Worm (Caenorhabditis elegans) whole organism, L2 larva: ENCODE measurements around the gene sre-10.

Source experiments
- C34F6.9 ChIP-seq: fragments of 150-350 bp; optimal IDR thresholded peaks from 2 replicates; lab custom pipeline; 2014; ENCODE audit warnings: missing biosample characterization, missing genetic modification characterization
- F13H6.1 ChIP-seq: sonication (generic microtip); optimal IDR thresholded peaks from 2 replicates; lab custom pipeline; 2016; ENCODE audit warnings: missing genetic modification characterization, missing compliant biosample characterization
- R02D3.7 ChIP-seq: fragments of 150-350 bp; optimal IDR thresholded peaks from 2 replicates; lab custom pipeline; 2014; ENCODE audit warnings: missing biosample characterization, missing genetic modification characterization
- ZK546.5 ChIP-seq: sonication (generic microtip); optimal IDR thresholded peaks from 2 replicates; lab custom pipeline; 2017; ENCODE audit warnings: missing biosample characterization, missing genetic modification characterization
- alr-1 ChIP-seq: fragments of 150-350 bp; optimal IDR thresholded peaks from 2 replicates; lab custom pipeline; 2014; ENCODE audit warnings: missing biosample characterization, missing genetic modification characterization
- aly-2 ChIP-seq: fragments of 150-350 bp; optimal IDR thresholded peaks from 2 replicates; lab custom pipeline; 2014; ENCODE audit warnings: missing biosample characterization, missing genetic modification characterization
- blmp-1 ChIP-seq: sonication (generic microtip); optimal IDR thresholded peaks from 2 replicates; lab custom pipeline; 2017; ENCODE audit warnings: missing genetic modification characterization, mild to moderate bottlenecking, missing compliant biosample characterization, antibody characterized with exemption, moderate library complexity; ENCODE audit not compliant: insufficient read depth
- ceh-16 ChIP-seq: fragments of 150-350 bp; optimal IDR thresholded peaks from 2 replicates; lab custom pipeline; 2014; ENCODE audit warnings: missing biosample characterization, missing genetic modification characterization
- crh-2 ChIP-seq: sonication (generic microtip); optimal IDR thresholded peaks from 2 replicates; lab custom pipeline; 2017; ENCODE audit warnings: missing biosample characterization, missing genetic modification characterization
- dmd-4 ChIP-seq: sonication (generic microtip); optimal IDR thresholded peaks from 2 replicates; lab custom pipeline; 2017; ENCODE audit warnings: missing biosample characterization, missing genetic modification characterization
- egl-27 ChIP-seq: sonication (generic microtip); optimal IDR thresholded peaks from 3 replicates; lab custom pipeline; 2017; ENCODE audit warnings: missing biosample characterization, missing genetic modification reagents, missing genetic modification characterization
- elt-1 ChIP-seq: fragments of 150-350 bp; optimal IDR thresholded peaks from 2 replicates; lab custom pipeline; 2014; ENCODE audit warnings: missing biosample characterization, missing genetic modification characterization
- elt-3 ChIP-seq: sonication (generic microtip); optimal IDR thresholded peaks from 2 replicates; lab custom pipeline; 2017; ENCODE audit warnings: missing biosample characterization, missing genetic modification characterization
- fos-1 ChIP-seq: fragments of 150-350 bp; optimal IDR thresholded peaks from 2 replicates; lab custom pipeline; 2014; ENCODE audit warnings: missing biosample characterization, missing genetic modification characterization
- gmeb-1 ChIP-seq: fragments of 150-350 bp; optimal IDR thresholded peaks from 2 replicates; lab custom pipeline; 2014; ENCODE audit warnings: missing biosample characterization, missing genetic modification characterization
- lin-11 ChIP-seq: fragments of 150-350 bp; sonication (generic microtip); optimal IDR thresholded peaks from 2 replicates; lab custom pipeline; 2014; ENCODE audit warnings: missing biosample characterization, missing genetic modification characterization, inconsistent platforms, mixed read lengths
- lin-13 ChIP-seq: fragments of 150-350 bp; optimal IDR thresholded peaks from 2 replicates; lab custom pipeline; 2014; ENCODE audit warnings: missing biosample characterization, missing genetic modification reagents, missing genetic modification characterization
- lsy-2 ChIP-seq, 2 experiments: fragments of 150-350 bp in 1 of 2; sonication (generic microtip) in 1 of 2; optimal IDR thresholded peaks; 2 replicates each; lab custom pipeline; 2014 to 2017; ENCODE audit warnings: missing biosample characterization in 2 of 2, missing genetic modification characterization in 2 of 2
- mab-5 ChIP-seq: fragments of 150-350 bp; optimal IDR thresholded peaks from 2 replicates; lab custom pipeline; 2014; ENCODE audit warnings: missing biosample characterization, missing genetic modification characterization
- mdl-1 ChIP-seq, 2 experiments: fragments of 150-350 bp in 1 of 2; sonication (generic microtip) in 1 of 2; optimal IDR thresholded peaks; 2 replicates each; lab custom pipeline; 2017; ENCODE audit warnings: missing biosample characterization in 2 of 2, missing genetic modification characterization in 2 of 2
- nhr-10 ChIP-seq: sonication (generic microtip); optimal IDR thresholded peaks from 2 replicates; lab custom pipeline; 2017; ENCODE audit warnings: missing biosample characterization, missing genetic modification characterization
- nhr-11 ChIP-seq: fragments of 150-350 bp; optimal IDR thresholded peaks from 2 replicates; lab custom pipeline; 2014; ENCODE audit warnings: missing biosample characterization, missing genetic modification characterization
- nhr-12 ChIP-seq: fragments of 150-350 bp; optimal IDR thresholded peaks from 2 replicates; lab custom pipeline; 2014; ENCODE audit warnings: missing biosample characterization, missing genetic modification characterization
- nhr-129 ChIP-seq: fragments of 150-350 bp; optimal IDR thresholded peaks from 2 replicates; lab custom pipeline; 2014; ENCODE audit warnings: missing biosample characterization, missing genetic modification characterization
- nhr-21 ChIP-seq: fragments of 150-350 bp; optimal IDR thresholded peaks from 2 replicates; lab custom pipeline; 2014; ENCODE audit warnings: missing biosample characterization, missing genetic modification characterization
- nhr-25 ChIP-seq: fragments of 150-350 bp; sonication (generic microtip); optimal IDR thresholded peaks from 3 replicates; lab custom pipeline; 2014; ENCODE audit warnings: missing biosample characterization, missing genetic modification characterization
- nhr-6 ChIP-seq: fragments of 150-350 bp; optimal IDR thresholded peaks from 2 replicates; lab custom pipeline; 2014; ENCODE audit warnings: missing biosample characterization, missing genetic modification characterization
- peb-1 ChIP-seq: fragments of 150-350 bp; optimal IDR thresholded peaks from 2 replicates; lab custom pipeline; 2014; ENCODE audit warnings: missing biosample characterization, missing genetic modification characterization
- sem-4 ChIP-seq: fragments of 150-350 bp; optimal IDR thresholded peaks from 2 replicates; lab custom pipeline; 2014; ENCODE audit warnings: missing biosample characterization, missing genetic modification reagents, missing genetic modification characterization
- sma-3 ChIP-seq: sonication (generic microtip); optimal IDR thresholded peaks from 2 replicates; lab custom pipeline; 2016; ENCODE audit warnings: missing genetic modification reagents, missing genetic modification characterization, missing compliant biosample characterization
- sma-9 ChIP-seq, 2 experiments: fragments of 150-350 bp in 1 of 2; sonication (generic microtip) in 1 of 2; optimal IDR thresholded peaks; 2 replicates each; lab custom pipeline; 2014 to 2016; ENCODE audit warnings: missing genetic modification characterization in 2 of 2, mild to moderate bottlenecking in 1 of 2, missing biosample characterization in 1 of 2, missing compliant biosample characterization in 1 of 2, missing genetic modification reagents in 1 of 2, moderate library complexity in 1 of 2
- snpc-4 ChIP-seq: fragments of 150-350 bp; optimal IDR thresholded peaks from 2 replicates; lab custom pipeline; 2014; ENCODE audit warnings: missing biosample characterization, missing genetic modification characterization
- unc-39 ChIP-seq: fragments of 150-350 bp; optimal IDR thresholded peaks from 2 replicates; lab custom pipeline; 2014; ENCODE audit warnings: missing biosample characterization, missing genetic modification characterization
- unc-55 ChIP-seq: fragments of 150-350 bp; sonication (generic microtip); optimal IDR thresholded peaks from 3 replicates; lab custom pipeline; 2014; ENCODE audit warnings: missing biosample characterization, missing genetic modification reagents, missing genetic modification characterization
- unc-62 ChIP-seq: fragments of 150-350 bp; optimal IDR thresholded peaks from 2 replicates; lab custom pipeline; 2014; ENCODE audit warnings: missing biosample characterization, missing genetic modification reagents, missing genetic modification characterization
- zag-1 ChIP-seq: fragments of 150-350 bp; optimal IDR thresholded peaks from 2 replicates; lab custom pipeline; 2014; ENCODE audit warnings: missing biosample characterization, missing genetic modification characterization
- ztf-1 ChIP-seq: fragments of 200-800 bp; sonication (Bioruptor generic); conservative IDR thresholded peaks from 2 replicates; pipeline ENCODE4 v1.3.6; 2022; ENCODE audit warnings: missing genetic modification characterization, missing compliant biosample characterization
- ztf-11 ChIP-seq: sonication (generic microtip); optimal IDR thresholded peaks from 2 replicates; lab custom pipeline; 2017; ENCODE audit warnings: missing biosample characterization, missing genetic modification characterization
- ztf-4 ChIP-seq: fragments of 150-350 bp; optimal IDR thresholded peaks from 2 replicates; lab custom pipeline; 2014; ENCODE audit warnings: missing biosample characterization, missing genetic modification characterization

sre-10 gene

DNA sequence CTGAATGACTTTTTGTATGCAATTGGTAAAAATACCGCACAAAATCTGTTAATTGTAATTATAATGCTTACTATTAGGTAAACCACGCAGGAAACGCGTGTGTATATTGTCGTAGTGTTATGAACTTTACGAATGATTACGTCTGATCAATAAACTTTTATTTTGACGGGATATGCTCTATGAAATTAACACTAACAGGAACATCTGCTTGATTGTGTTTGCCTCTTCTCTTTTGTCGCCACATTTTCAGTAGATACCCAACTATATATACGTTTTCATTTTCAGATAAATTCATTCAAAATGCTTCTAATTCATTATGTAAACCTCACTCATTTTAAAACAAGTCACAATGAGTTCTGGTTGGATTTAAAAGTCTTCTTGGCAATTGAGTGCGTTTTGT lies at the start of gene sre-10:
TSS of gene sre-10 (plus strand) at position 301 of the 400 bp plus-strand sequence.
- TF ChIP-seq nhr-10: no peak
- TF ChIP-seq alr-1: no peak
- no peak for TF ChIP-seq nhr-11 (tag; lab: Kevin White, UChicago)
- no peak for TF ChIP-seq elt-3
- no peak for TF ChIP-seq R02D3.7 (tag; lab: Kevin White, UChicago)
- no peak for TF ChIP-seq unc-39
- no peak for TF ChIP-seq lin-11 (tag; lab: Kevin White, UChicago)
- no peak for TF ChIP-seq ZK546.5

DNA sequence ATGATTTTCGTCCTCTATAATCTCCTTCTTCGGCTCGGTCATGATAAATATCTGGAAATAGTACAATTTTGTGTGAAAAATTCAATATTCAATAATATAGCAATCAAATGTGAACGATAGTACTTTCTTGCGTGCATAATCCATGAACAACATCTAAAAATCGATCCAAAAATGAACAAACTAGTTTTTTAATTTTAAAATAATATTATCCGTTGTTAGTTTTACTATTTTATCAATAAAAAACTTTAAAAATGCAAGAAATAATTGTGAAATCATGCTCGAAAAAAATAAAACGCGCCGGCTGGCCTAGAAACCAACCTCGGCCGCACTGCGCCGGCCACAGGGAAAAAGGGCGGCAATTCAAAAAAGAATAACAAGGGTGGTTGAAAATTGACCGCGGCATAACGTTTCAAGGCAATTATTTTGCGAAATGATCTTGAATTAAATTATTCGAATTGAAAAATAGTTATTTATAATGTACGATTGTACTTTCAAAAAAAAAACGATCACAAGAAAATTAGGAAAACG lies 47.7 kb upstream of the sre-10 start, which contains the start of gene mys-1:
TSS of gene mys-1 (minus strand) at position 51 of the 528 bp plus-strand sequence.
- no peak for TF ChIP-seq egl-27 (tag; lab: Kevin White, UChicago)
- peak; percentile 63 for TF ChIP-seq unc-55 (GFP tag; lab: Kevin White, UChicago)
- TF ChIP-seq sem-4 (tag; lab: Kevin White, UChicago): peak; percentile 9
- peak; percentile 67 for TF ChIP-seq F13H6.1 (tag; lab: Kevin White, UChicago)
- peak; percentile 0 for TF ChIP-seq crh-2
- no peak for TF ChIP-seq nhr-12 (tag; lab: Kevin White, UChicago)
- peak in 1 of 2 experiments; percentile 69 for TF ChIP-seq lsy-2 (tag; optimal IDR thresholded peaks at IDR 0.05; lab: Kevin White, UChicago)
- TF ChIP-seq lin-11 (tag; lab: Kevin White, UChicago): no peak
- TF ChIP-seq nhr-6 (tag; lab: Kevin White, UChicago): no peak
- no peak for TF ChIP-seq unc-62 (GFP tag; lab: Kevin White, UChicago)
- peak; percentile 9 for TF ChIP-seq fos-1 (tag; lab: Kevin White, UChicago)
- TF ChIP-seq nhr-10: no peak
- no peak for TF ChIP-seq nhr-21 (tag; lab: Kevin White, UChicago)
- no peak for TF ChIP-seq mab-5 (tag; lab: Kevin White, UChicago)
- no peak for TF ChIP-seq peb-1
- TF ChIP-seq sma-3: peak; percentile 71
- no peak for TF ChIP-seq unc-39
- peak; percentile 80 for TF ChIP-seq sma-9 (GFP tag; optimal IDR thresholded peaks at IDR 0.05; lab: Kevin White, UChicago)
- no peak for TF ChIP-seq sma-9 (tag; optimal IDR thresholded peaks at IDR 0.05; lab: Kevin White, UChicago)
- TF ChIP-seq R02D3.7 (tag; lab: Kevin White, UChicago): no peak
- no peak for TF ChIP-seq ztf-4
- peak; percentile 94 for TF ChIP-seq gmeb-1 (tag; lab: Kevin White, UChicago)

DNA sequence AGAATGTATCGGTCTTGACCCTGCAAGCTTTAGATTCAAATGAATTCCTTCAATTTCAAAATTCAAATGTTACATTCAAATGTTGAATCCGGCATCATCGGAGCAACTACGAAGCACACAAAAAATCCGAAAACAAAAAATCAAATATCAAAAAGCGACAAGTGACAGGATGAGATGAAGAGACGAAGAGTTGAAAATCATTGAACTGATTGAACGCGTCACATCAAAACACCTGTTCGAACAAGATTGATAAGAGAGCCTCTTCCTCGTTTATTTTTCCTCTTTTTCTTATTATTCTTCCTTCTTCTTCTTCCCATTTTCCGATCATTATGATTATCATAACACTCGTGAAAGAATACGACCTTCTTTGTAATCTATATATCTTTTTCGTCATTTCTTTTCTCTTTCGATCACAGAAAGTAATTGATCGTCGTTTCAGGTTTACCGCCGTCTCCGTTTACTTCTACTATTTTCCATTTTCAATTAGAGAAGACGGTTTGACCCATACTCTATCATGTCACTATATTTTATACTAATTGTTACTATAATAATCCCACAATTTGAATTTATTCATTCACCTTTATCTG lies 46.7 kb upstream of the sre-10 start, which contains the start of gene VC5.2:
TSS of gene VC5.2 (plus strand) at position 439 of the 587 bp plus-strand sequence.
- no peak for TF ChIP-seq nhr-129 (tag; lab: Kevin White, UChicago)
- TF ChIP-seq sma-9 (GFP tag; optimal IDR thresholded peaks at IDR 0.05; lab: Kevin White, UChicago): peak; percentile 48
- no peak for TF ChIP-seq sma-9 (tag; optimal IDR thresholded peaks at IDR 0.05; lab: Kevin White, UChicago)
- TF ChIP-seq unc-62 (GFP tag; lab: Kevin White, UChicago): no peak
- TF ChIP-seq dmd-4 (tag; lab: Kevin White, UChicago): no peak
- no peak for TF ChIP-seq ztf-4
- peak; percentile 46 for TF ChIP-seq blmp-1 (tag; lab: Kevin White, UChicago)
- peak in 1 of 2 experiments; percentile 37 for TF ChIP-seq lsy-2 (tag; optimal IDR thresholded peaks at IDR 0.05; lab: Kevin White, UChicago)

DNA sequence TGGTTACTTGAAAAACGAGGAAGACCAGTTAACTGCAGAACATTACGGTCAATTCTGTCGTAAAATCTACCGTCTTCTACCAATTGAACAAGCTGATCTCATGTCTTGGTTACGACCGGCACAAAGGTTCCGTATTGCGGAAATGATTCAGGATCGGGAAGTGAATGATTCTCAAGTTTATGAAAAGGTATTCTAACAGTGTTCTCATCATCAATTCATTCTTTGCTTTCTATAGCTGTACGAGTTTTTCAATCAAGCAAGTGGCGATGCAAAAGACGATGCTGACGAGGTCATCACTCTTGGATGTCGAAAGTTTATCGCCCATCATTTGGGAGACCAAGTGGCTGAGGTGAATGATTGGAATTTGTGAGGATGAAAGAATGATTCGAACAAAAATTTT lies 45.0 kb upstream of the sre-10 start:
- TF ChIP-seq nhr-21 (tag; lab: Kevin White, UChicago) (no peak), gmeb-1 (tag; lab: Kevin White, UChicago) (no peak), sma-9 (GFP tag; optimal IDR thresholded peaks at IDR 0.05; lab: Kevin White, UChicago) (no peak), sma-9 (tag; optimal IDR thresholded peaks at IDR 0.05; lab: Kevin White, UChicago) (no peak), aly-2 (tag; lab: Kevin White, UChicago) (no peak), mdl-1 (tag; optimal IDR thresholded peaks at IDR 0.05; lab: Kevin White, UChicago) (no peak), sma-3 (no peak), crh-2 (no peak), C34F6.9 (tag; lab: Kevin White, UChicago) (no peak), ceh-16 (tag; lab: Kevin White, UChicago) (no peak)

DNA sequence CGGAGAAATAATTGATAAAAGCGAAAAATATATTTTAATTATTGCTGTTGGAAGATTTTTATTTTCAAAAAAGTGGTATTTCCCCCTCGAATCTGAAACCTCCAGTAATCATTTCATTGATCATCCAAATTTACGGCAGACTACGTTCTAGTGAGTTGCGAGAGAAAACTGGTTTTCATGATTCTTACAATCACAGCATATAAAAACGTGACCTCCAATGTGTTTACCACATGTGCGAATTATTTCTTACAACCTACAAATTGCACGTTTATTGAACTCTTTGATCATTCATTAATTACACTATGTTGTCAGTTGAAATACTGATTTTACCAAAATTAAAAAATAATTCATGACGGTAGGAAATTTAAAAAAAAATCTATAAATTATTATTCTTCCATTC lies 43.1 kb upstream of the sre-10 start:
- peak; percentile 86 for TF ChIP-seq sma-9 (GFP tag; optimal IDR thresholded peaks at IDR 0.05; lab: Kevin White, UChicago)
- no peak for TF ChIP-seq sma-9 (tag; optimal IDR thresholded peaks at IDR 0.05; lab: Kevin White, UChicago)
- TF ChIP-seq dmd-4 (tag; lab: Kevin White, UChicago): no peak
- TF ChIP-seq C34F6.9 (tag; lab: Kevin White, UChicago): peak; percentile 33
- no peak for TF ChIP-seq mab-5 (tag; lab: Kevin White, UChicago)
- peak; percentile 61 for TF ChIP-seq gmeb-1 (tag; lab: Kevin White, UChicago)
- peak; percentile 8 for TF ChIP-seq F13H6.1 (tag; lab: Kevin White, UChicago)
- TF ChIP-seq egl-27 (tag; lab: Kevin White, UChicago): no peak
- TF ChIP-seq ztf-4: peak; percentile 22
- no peak for TF ChIP-seq lin-11 (tag; lab: Kevin White, UChicago)
- TF ChIP-seq blmp-1 (tag; lab: Kevin White, UChicago): peak; percentile 50
- peak; percentile 42 for TF ChIP-seq nhr-129 (tag; lab: Kevin White, UChicago)
- no peak for TF ChIP-seq snpc-4
- TF ChIP-seq fos-1 (tag; lab: Kevin White, UChicago): peak; percentile 23
- no peak for TF ChIP-seq elt-1 (tag; lab: Kevin White, UChicago)
- no peak for TF ChIP-seq lin-13
- TF ChIP-seq nhr-21 (tag; lab: Kevin White, UChicago): peak; percentile 58
- TF ChIP-seq nhr-12 (tag; lab: Kevin White, UChicago): no peak
- peak; percentile 91 for TF ChIP-seq nhr-25 (tag; lab: Kevin White, UChicago)
- peak in 1 of 2 experiments; percentile 5 for TF ChIP-seq mdl-1 (tag; optimal IDR thresholded peaks at IDR 0.05; lab: Kevin White, UChicago)
- TF ChIP-seq ZK546.5: no peak
- TF ChIP-seq ztf-1 (GFP tag; lab: Robert Waterston, UW): no peak
- no peak for TF ChIP-seq zag-1
- peak; percentile 35 for TF ChIP-seq nhr-6 (tag; lab: Kevin White, UChicago)
- TF ChIP-seq ztf-11 (tag; lab: Kevin White, UChicago): no peak
- peak; percentile 70 for TF ChIP-seq sma-3
